Fruit fly (Drosophila melanogaster) whole organism: ENCODE measurements around the gene CG43367.

Experiments used
- CG8478 ChIP-seq: fragments of >200 bp; optimal IDR thresholded peaks from 2 replicates; lab custom pipeline; 2018; ENCODE audit warnings: inconsistent platforms
- Dll ChIP-seq: fragments of >200 bp; optimal IDR thresholded peaks from 2 replicates; lab custom pipeline; 2017
- EcR ChIP-seq, 2 experiments: fragments of >200 bp; optimal IDR thresholded peaks; 2 replicates each; lab custom pipeline; 2017; ENCODE audit warnings: missing biosample characterization in 2 of 2, missing genetic modification characterization in 2 of 2, missing genetic modification reagents in 2 of 2
- pan ChIP-seq: fragments of >200 bp; optimal IDR thresholded peaks from 2 replicates; lab custom pipeline; 2017
- psq ChIP-seq: fragments of >200 bp; optimal IDR thresholded peaks from 2 replicates; lab custom pipeline; 2017
- usp ChIP-seq: fragments of >200 bp; optimal IDR thresholded peaks from 2 replicates; lab custom pipeline; 2017; ENCODE audit warnings: missing biosample characterization, missing genetic modification characterization, mixed read lengths

Gene CG43367

dm6 chr3L:4177981-4178562 is 15.7 kb upstream of the CG43367 start, which contains the start of gene Teh4:
TSS of gene Teh4 (minus strand) at chr3L:4178270.
- TF ChIP-seq CG8478 (lab: Kevin White, UChicago), result no peak
- TF ChIP-seq usp (GFP tag; lab: Kevin White, UChicago), result no peak
- TF ChIP-seq Dll, result no peak
- no peak for TF ChIP-seq psq (lab: Kevin White, UChicago)

DNA sequence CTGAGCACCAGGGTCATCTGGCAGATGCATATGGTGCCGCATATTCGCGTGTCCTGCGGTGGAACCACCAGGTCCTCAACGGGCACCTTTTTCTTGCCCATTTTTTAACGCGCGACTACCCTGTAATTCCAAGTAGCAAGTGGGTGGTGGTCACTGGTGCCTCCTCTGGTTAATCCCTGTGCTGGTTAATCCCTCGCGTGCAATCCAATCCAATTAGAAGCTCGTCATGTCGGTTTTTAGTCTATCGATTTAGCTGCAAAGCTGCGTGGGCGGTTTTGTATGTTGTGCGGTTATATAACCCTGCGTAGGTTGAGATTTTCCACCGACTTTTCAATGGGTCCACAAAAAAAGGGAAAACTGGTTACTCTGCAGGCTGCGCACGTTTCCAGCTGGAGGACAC is 9.2 kb upstream of the CG43367 start, which contains the start of gene Teh3:
Gene Teh3, minus strand, starts transcription at position 101 of the 400 bp plus-strand sequence.
- no peak for TF ChIP-seq psq (lab: Kevin White, UChicago)
- no peak for TF ChIP-seq Dll

DNA sequence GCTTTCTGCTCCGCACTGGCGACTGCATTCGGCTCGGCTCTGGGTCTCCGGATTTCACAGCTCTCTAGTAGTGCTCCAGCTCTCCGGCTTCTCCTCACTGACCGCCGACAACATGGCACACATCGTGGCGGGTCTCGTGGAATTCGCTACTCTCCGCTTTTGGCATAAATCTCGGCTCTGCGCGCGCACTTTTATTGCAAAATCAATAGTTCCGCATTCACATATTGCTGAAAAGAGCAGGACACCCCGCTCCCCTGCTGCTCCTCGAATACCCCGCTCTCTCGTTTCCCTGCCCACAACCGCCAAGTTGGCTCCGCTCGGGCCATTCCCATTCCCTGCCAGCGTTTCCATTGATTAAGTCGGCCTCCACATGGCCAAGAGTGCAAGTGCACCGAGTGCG is 8.5 kb upstream of the CG43367 start:
- TF ChIP-seq psq (lab: Kevin White, UChicago), result no peak
- no peak for TF ChIP-seq usp (GFP tag; lab: Kevin White, UChicago)
- no peak for TF ChIP-seq EcR (GFP tag; optimal IDR thresholded peaks at IDR 0.05; lab: Kevin White, UChicago)
- no peak for TF ChIP-seq pan (lab: Kevin White, UChicago)

DNA sequence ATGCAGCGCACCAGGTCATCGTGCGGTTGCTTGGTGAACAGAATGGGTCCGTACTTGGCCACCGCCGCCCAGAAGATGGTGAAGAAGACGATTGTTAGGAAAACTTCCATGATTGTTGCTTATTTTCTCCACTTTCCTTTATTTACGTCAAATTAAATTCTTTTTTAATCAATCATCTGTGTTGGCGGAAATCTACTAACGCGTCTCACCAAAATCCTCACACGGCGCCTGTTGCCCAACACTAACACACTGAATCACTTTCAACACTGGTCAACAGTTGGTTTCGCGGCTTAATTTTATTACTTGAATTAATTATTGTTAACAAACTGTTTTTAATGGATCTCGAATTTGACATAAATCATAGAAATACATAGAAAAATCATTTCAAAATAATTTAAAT is 7.1 kb upstream of the CG43367 start, which contains the start of gene VhaM9.7-c:
Gene VhaM9.7-c, minus strand, starts transcription at position 207 of the 400 bp plus-strand sequence.
- no peak for TF ChIP-seq EcR (GFP tag; optimal IDR thresholded peaks at IDR 0.05; lab: Kevin White, UChicago)
- TF ChIP-seq Dll, result no peak
- TF ChIP-seq pan (lab: Kevin White, UChicago), result no peak
- no peak for TF ChIP-seq psq (lab: Kevin White, UChicago)
- no peak for TF ChIP-seq CG8478 (lab: Kevin White, UChicago)
- TF ChIP-seq usp (GFP tag; lab: Kevin White, UChicago), result no peak

- TF ChIP-seq CG8478 (lab: Kevin White, UChicago) (no peak), Dll (no peak), pan (lab: Kevin White, UChicago) (no peak), usp (GFP tag; lab: Kevin White, UChicago) (no peak), EcR (GFP tag; optimal IDR thresholded peaks at IDR 0.05; lab: Kevin White, UChicago) (no peak), psq (lab: Kevin White, UChicago) (no peak)
Observed at dm6 chr3L:4187930-4188523, 5.8 kb upstream of the CG43367 start, which contains the start of the genes Teh2 and tipE. TSS of gene Teh2 (minus strand) at chr3L:4188023. TSS of gene tipE (plus strand) at chr3L:4188499.

DNA sequence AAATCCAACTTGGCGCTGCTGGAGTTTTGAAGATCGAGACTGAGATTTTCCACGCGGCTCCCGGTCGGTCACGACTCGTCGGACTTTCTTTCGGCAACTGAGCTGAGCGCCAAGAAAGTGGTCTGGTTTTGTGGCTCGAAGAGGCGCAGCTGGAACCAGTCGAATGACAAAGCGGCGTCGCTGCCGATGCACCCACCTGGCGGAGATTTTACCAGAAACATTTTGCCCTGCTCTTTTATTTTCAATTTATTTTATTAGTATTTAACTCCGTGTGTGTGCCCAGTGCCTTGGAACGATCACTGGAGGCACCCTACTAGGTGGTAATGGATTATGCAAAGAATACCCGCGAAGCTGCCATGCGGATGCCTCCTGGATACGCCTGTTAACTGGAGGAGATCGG is 10.4 kb downstream of the CG43367 start, which contains the start of gene CG15005:
Gene CG15005, minus strand, starts transcription at position 101 of the 400 bp plus-strand sequence.
- no peak for TF ChIP-seq CG8478 (lab: Kevin White, UChicago)
- TF ChIP-seq psq (lab: Kevin White, UChicago), result no peak
- TF ChIP-seq usp (GFP tag; lab: Kevin White, UChicago), result no peak
- TF ChIP-seq Dll, result no peak
- TF ChIP-seq pan (lab: Kevin White, UChicago), result no peak
- TF ChIP-seq EcR (GFP tag; optimal IDR thresholded peaks at IDR 0.05; lab: Kevin White, UChicago), result no peak

DNA sequence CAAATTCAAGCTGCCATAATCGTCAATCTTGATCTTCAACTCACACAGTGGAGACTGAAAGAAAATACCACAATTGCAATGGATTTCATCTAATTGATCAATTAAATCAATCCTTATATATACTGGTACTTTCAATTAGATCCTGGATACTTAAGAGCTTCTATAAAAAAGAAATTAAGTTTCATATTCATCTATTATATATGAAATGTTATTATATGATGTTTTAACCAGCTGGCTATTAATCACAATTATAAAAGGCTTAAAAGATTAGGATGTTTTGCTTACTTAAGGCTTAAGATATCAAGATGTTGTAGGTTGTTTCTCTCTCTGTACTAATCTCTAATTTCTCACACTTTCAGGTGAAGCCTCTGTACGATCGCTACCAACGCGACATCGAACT is 11.1 kb downstream of the CG43367 start:
- no peak for TF ChIP-seq psq (lab: Kevin White, UChicago)
- TF ChIP-seq CG8478 (lab: Kevin White, UChicago), result no peak
- no peak for TF ChIP-seq pan (lab: Kevin White, UChicago)
- no peak for TF ChIP-seq usp (GFP tag; lab: Kevin White, UChicago)
- TF ChIP-seq Dll, result no peak
- no peak for TF ChIP-seq EcR (GFP tag; optimal IDR thresholded peaks at IDR 0.05; lab: Kevin White, UChicago)

DNA sequence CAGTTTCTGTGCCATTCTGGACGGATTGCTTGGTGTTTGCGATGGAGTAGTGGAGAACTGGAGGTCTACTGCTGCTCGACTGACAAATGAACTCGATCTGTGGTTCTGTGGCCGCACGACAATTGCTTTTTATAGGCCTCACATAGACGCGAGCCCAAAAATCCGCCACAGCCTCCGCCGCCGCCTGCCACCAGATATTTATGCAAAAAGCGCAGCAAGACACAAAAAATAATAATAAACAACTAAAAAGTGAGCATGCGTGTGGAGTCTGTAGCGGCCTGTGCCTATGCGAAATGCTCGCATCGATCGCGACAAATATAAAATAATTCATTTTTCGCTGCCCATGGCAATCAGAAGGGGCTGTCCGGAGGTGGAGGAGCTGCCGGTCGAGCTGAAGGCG is 15.3 kb downstream of the CG43367 start, which contains the start of gene Cpr64Aa:
Gene Cpr64Aa, minus strand, starts transcription at position 101 of the 400 bp plus-strand sequence.
- TF ChIP-seq pan (lab: Kevin White, UChicago) (no peak), EcR (GFP tag; optimal IDR thresholded peaks at IDR 0.05; lab: Kevin White, UChicago) (no peak), usp (GFP tag; lab: Kevin White, UChicago) (no peak), CG8478 (lab: Kevin White, UChicago) (no peak), Dll (no peak), psq (lab: Kevin White, UChicago) (no peak)

- TF ChIP-seq usp (GFP tag; lab: Kevin White, UChicago) (no peak), pan (lab: Kevin White, UChicago) (no peak), EcR (GFP tag; optimal IDR thresholded peaks at IDR 0.05; lab: Kevin White, UChicago) (no peak), psq (lab: Kevin White, UChicago) (no peak)
Observed at dm6 chr3L:4209731-4210130, 15.9 kb downstream of the CG43367 start.

DNA sequence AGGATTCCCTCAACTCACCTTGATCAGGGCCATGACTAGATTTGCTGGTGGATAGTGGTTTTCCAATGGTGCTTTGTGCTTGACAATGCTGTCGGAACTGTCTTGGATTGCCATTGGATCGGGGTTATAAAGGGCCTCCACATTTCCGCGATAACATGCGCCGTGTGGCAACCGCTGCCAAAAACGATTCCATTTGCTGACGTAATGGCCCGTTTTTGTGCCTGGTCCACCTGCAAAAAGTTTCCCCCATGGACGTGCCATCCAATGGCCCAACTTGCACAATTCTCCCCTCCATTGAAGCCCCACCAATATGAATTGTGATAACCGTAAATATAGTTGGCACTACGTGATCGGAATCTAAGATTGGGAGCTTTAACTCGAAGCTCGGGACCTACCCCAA is 17.6 kb downstream of the CG43367 start, which contains the start of gene Cpr64Ab:
Gene Cpr64Ab, minus strand, starts transcription at position 101 of the 400 bp plus-strand sequence.
- TF ChIP-seq EcR (GFP tag; optimal IDR thresholded peaks at IDR 0.05; lab: Kevin White, UChicago) (no peak), pan (lab: Kevin White, UChicago) (no peak), Dll (no peak), CG8478 (lab: Kevin White, UChicago) (no peak), usp (GFP tag; lab: Kevin White, UChicago) (no peak), psq (lab: Kevin White, UChicago) (no peak)

DNA sequence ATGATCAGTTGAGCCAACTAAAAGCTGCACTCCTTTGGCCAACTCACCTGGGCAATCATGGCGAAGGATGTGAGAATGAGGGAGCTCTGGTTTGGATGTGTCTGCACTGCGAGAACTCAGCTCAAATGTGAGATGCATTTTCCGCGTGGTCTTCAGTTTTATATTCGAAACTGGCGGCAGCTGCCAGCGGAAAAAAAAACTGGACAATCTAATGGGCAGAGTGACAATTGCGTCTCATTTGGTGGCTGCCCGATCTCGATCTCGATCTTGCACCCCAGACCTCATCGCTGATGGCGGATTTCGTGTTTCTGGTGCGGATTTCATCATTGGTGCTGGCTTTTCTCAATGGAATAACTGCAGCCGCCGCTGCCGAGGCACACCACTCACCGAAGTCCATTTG is 19.0 kb downstream of the CG43367 start, which contains the start of gene Cpr64Ac:
Gene Cpr64Ac, minus strand, starts transcription at position 101 of the 400 bp plus-strand sequence.
- TF ChIP-seq pan (lab: Kevin White, UChicago) (no peak), CG8478 (lab: Kevin White, UChicago) (no peak), psq (lab: Kevin White, UChicago) (no peak), EcR (GFP tag; optimal IDR thresholded peaks at IDR 0.05; lab: Kevin White, UChicago) (no peak), usp (GFP tag; lab: Kevin White, UChicago) (no peak), Dll (no peak)

DNA sequence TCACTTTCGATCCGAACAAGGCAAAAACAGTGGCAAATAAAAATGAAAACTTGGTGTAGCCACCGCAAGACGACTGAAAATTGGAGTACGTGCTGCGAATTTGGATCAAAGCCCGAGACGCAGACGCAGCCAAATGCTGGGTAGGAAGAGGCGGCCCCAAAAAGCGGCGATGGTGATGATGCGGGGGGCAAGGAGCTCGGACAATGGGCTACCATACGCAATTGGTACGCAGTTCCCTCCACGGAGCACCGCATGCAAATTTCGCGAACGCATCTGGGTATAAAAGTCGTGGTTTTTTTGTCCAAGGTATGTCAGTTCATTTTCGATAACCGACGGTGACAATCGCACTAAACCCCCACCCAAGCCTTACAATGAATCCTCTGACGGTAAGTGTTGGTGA is 21.3 kb downstream of the CG43367 start, which contains the start of gene Cpr64Ad:
Gene Cpr64Ad, plus strand, starts transcription at position 301 of the 400 bp plus-strand sequence.
- no peak for TF ChIP-seq pan (lab: Kevin White, UChicago)
- no peak for TF ChIP-seq usp (GFP tag; lab: Kevin White, UChicago)
- TF ChIP-seq psq (lab: Kevin White, UChicago), result no peak
- TF ChIP-seq CG8478 (lab: Kevin White, UChicago), result no peak
- TF ChIP-seq EcR (GFP tag; optimal IDR thresholded peaks at IDR 0.05; lab: Kevin White, UChicago), result no peak
